Worm (Caenorhabditis elegans) whole organism, early embryonic: ENCODE data around the gene Y69A2AR.31.

Source experiments
- B0310.2 ChIP-seq: sonication (generic microtip); optimal IDR thresholded peaks from 2 replicates; lab custom pipeline; 2016; ENCODE audit warnings: mild to moderate bottlenecking, missing genetic modification characterization, missing compliant biosample characterization
- F13C5.2 ChIP-seq: sonication (generic microtip); optimal IDR thresholded peaks from 2 replicates; lab custom pipeline; 2017; ENCODE audit warnings: mild to moderate bottlenecking, missing genetic modification characterization, inconsistent platforms, missing compliant biosample characterization
- ama-1 ChIP-seq: fragments of 150-350 bp; optimal IDR thresholded peaks from 2 replicates; lab custom pipeline; 2014
- ceh-13 ChIP-seq: fragments of 200-800 bp; sonication (Bioruptor generic); optimal IDR thresholded peaks from 2 replicates; lab custom pipeline; 2018; ENCODE audit warnings: mild to moderate bottlenecking, missing genetic modification characterization, missing compliant biosample characterization
- ceh-36 ChIP-seq: sonication (generic microtip); optimal IDR thresholded peaks from 2 replicates; lab custom pipeline; 2016; ENCODE audit warnings: missing genetic modification characterization, inconsistent platforms, missing compliant biosample characterization
- ets-7 ChIP-seq: sonication (generic microtip); optimal IDR thresholded peaks from 2 replicates; lab custom pipeline; 2016; ENCODE audit warnings: missing genotype, missing genetic modification characterization, missing compliant biosample characterization
- hmbx-1 ChIP-seq: sonication (generic microtip); optimal IDR thresholded peaks from 2 replicates; lab custom pipeline; 2016; ENCODE audit warnings: mild to moderate bottlenecking, missing genetic modification characterization, missing compliant biosample characterization
- sea-1 ChIP-seq: fragments of 200-800 bp; sonication (Bioruptor generic); conservative IDR thresholded peaks from 2 replicates; pipeline ENCODE4 v1.3.6; 2022; ENCODE audit warnings: missing genetic modification characterization, missing compliant biosample characterization
- tbx-11 ChIP-seq: fragments of 200-800 bp; sonication (Bioruptor generic); IDR thresholded peaks from 2 replicates; pipeline ENCODE4 v1.3.6; 2022; ENCODE audit warnings: missing genetic modification characterization, missing compliant biosample characterization
- tbx-37 ChIP-seq: fragments of 200-800 bp; sonication (Bioruptor generic); conservative IDR thresholded peaks from 2 replicates; pipeline ENCODE4 v1.3.6; 2022; ENCODE audit warnings: missing genetic modification reagents, missing genetic modification characterization, missing compliant biosample characterization

DNA sequence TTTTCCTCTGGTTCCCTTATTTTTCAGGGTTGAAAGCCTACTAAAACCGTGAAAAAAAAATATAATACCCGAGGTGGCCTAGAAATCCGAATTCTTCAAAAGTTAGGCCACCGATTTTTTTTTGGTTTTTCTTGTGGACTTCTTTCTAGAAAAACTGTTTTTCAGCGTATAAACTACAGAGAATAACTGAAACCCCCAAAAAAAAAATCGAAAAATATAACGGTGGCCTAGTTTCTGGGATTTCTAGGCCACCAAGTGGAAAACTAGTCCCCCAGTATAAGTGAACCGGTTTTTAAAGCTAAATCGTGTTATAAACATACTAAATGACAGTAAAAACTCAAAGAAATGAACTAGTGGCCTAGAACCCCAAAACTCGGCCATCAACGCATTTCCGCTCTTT is 41.9 kb upstream of the Y69A2AR.31 start:
- no peak for TF ChIP-seq ama-1 (lab: Kevin White, UChicago)
- no peak for TF ChIP-seq tbx-37 (GFP tag; lab: Robert Waterston, UW)
- no peak for TF ChIP-seq F13C5.2 (tag; lab: Kevin White, UChicago)
- TF ChIP-seq hmbx-1 (tag; lab: Kevin White, UChicago) = no peak
- no peak for TF ChIP-seq B0310.2 (tag; lab: Kevin White, UChicago)
- TF ChIP-seq ets-7 (tag; lab: Kevin White, UChicago) = no peak
- TF ChIP-seq ceh-36 (tag; lab: Kevin White, UChicago) = no peak
- no peak for TF ChIP-seq ceh-13 (GFP tag; lab: Kevin White, UChicago)
- TF ChIP-seq tbx-11 = no peak
- TF ChIP-seq sea-1 (GFP tag; lab: Robert Waterston, UW) = no peak
